Fruit fly (Drosophila melanogaster) S2 (cell line): ENCODE data around the gene WASp.

Experiments used
- CG8478 ChIP-seq: fragments of >200 bp; optimal IDR thresholded peaks from 2 replicates; lab custom pipeline; 2018
- CTCF ChIP-seq, 2 experiments: fragments of >200 bp; optimal IDR thresholded peaks; 2 replicates each; lab custom pipeline; 2018

- TF ChIP-seq CTCF (optimal IDR thresholded peaks at IDR 0.05; lab: Kevin White, UChicago), result no peak
- TF ChIP-seq CG8478 (lab: Kevin White, UChicago), result no peak
Measured at dm6 chr3R:28827222-28827621, 4.6 kb downstream of the WASp start.
